Fruit fly (Drosophila melanogaster): ENCODE results near the gene ps.

ps gene

DNA sequence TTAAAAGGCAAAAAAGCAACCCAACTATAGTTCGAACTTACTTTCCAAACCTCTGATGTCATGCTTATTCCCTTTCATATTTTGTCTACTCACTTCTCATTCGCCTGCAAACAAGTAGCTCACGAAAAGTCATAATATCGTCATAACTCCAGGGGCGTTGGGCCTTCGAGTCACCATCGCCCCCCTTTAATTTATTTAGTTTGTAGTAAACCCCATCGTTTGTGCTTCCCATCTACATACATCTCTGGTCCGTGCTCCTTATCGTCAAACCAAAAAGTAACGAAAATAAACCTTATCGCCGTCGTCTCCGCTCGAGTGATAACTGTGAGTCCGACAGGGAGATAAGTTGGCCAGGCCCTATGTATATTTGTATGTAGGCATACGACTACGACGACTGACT is 11.2 kb downstream of the ps start (continued):
- TF ChIP-seq fd85E (GFP tag; optimal IDR thresholded peaks at IDR 0.05) (no peak), Met (GFP tag; optimal IDR thresholded peaks at IDR 0.05) (peak; percentile 71), topi (GFP tag; optimal IDR thresholded peaks at IDR 0.05) (peak; percentile 56), Blimp-1 (GFP tag; optimal IDR thresholded peaks at IDR 0.05) (peak; percentile 15), Lpt (GFP tag; optimal IDR thresholded peaks at IDR 0.05) (no peak), Sox102F (GFP tag; optimal IDR thresholded peaks at IDR 0.05) (peak; percentile 61), CG6792 (GFP tag; optimal IDR thresholded peaks at IDR 0.05) (peak; percentile 39), CG8632 (GFP tag; optimal IDR thresholded peaks at IDR 0.05) (no peak), CG15336 (GFP tag; IDR thresholded peaks at IDR 0.05) (no peak), Smox (GFP tag; optimal IDR thresholded peaks at IDR 0.05) (peak; percentile 63), CG3919 (GFP tag; optimal IDR thresholded peaks at IDR 0.05) (peak; percentile 9), CG6854 (GFP tag; optimal IDR thresholded peaks at IDR 0.05) (no peak), Ets96B (tag; optimal IDR thresholded peaks at IDR 0.05) (no peak), CG10631 (GFP tag; optimal IDR thresholded peaks at IDR 0.05) (no peak)

dm6 chr3R:9430344-9431253 is 12.9 kb downstream of the ps start:
- peak; percentile 10 for TF ChIP-seq Sox14 (GFP tag; optimal IDR thresholded peaks at IDR 0.05)
- TF ChIP-seq Ets96B (tag; optimal IDR thresholded peaks at IDR 0.05), result peak; percentile 7
- peak; percentile 50 for TF ChIP-seq Hr4 (GFP tag; optimal IDR thresholded peaks at IDR 0.05)
- peak; percentile 26 for TF ChIP-seq CG6276 (GFP tag; optimal IDR thresholded peaks at IDR 0.05)
- no peak for TF ChIP-seq CG8319 (GFP tag; optimal IDR thresholded peaks at IDR 0.05)
- TF ChIP-seq eg (GFP tag; IDR thresholded peaks at IDR 0.05), result 0 out of 3 replicates have a peak, but pooled peaks have one; percentile 50
- no peak for TF ChIP-seq CG16779 (tag; optimal IDR thresholded peaks at IDR 0.05)
- TF ChIP-seq CG1621 (tag; optimal IDR thresholded peaks at IDR 0.05), result no peak
- peak; percentile 17 for TF ChIP-seq Lpt (GFP tag; optimal IDR thresholded peaks at IDR 0.05)
- TF ChIP-seq Eip78C (GFP tag), result peak; percentile 37
- TF ChIP-seq CG32006 (GFP tag; optimal IDR thresholded peaks at IDR 0.05), result peak; percentile 53
- peak; percentile 33 for TF ChIP-seq achi (GFP tag; optimal IDR thresholded peaks at IDR 0.05)
- peak; percentile 45; the same call in 1 of the 3 replicates for TF ChIP-seq CG8119 (GFP tag; IDR thresholded peaks at IDR 0.05)
- TF ChIP-seq CG4318 (GFP tag; optimal IDR thresholded peaks at IDR 0.05), result no peak
- peak; percentile 32 for TF ChIP-seq net (GFP tag; optimal IDR thresholded peaks at IDR 0.05)
- peak; percentile 27 for TF ChIP-seq OdsH (GFP tag; optimal IDR thresholded peaks at IDR 0.05)
- no peak for TF ChIP-seq Hr38 (GFP tag; optimal IDR thresholded peaks at IDR 0.05)
- peak; percentile 26; the same call in 1 of the 2 replicates for TF ChIP-seq Gug (GFP tag; IDR thresholded peaks at IDR 0.05)
- 0 out of 3 replicates have a peak, but pooled peaks have one; percentile 10 for TF ChIP-seq CG6163 (GFP tag; IDR thresholded peaks at IDR 0.05)
- peak; percentile 10 for TF ChIP-seq fkh (GFP tag; optimal IDR thresholded peaks at IDR 0.05)
- no peak for TF ChIP-seq CG8632 (GFP tag; optimal IDR thresholded peaks at IDR 0.05)
- TF ChIP-seq CG6808 (GFP tag; optimal IDR thresholded peaks at IDR 0.05), result no peak
- no peak for TF ChIP-seq spab (GFP tag; optimal IDR thresholded peaks at IDR 0.05)
- TF ChIP-seq pdm3 (GFP tag; optimal IDR thresholded peaks at IDR 0.05), result peak; percentile 2
- TF ChIP-seq CG9139 (GFP tag; optimal IDR thresholded peaks at IDR 0.05), result no peak
- no peak for TF ChIP-seq CG11294 (GFP tag; IDR thresholded peaks at IDR 0.05)
- peak; percentile 24 for TF ChIP-seq CG3919 (GFP tag; optimal IDR thresholded peaks at IDR 0.05)
- TF ChIP-seq CG15336 (GFP tag; IDR thresholded peaks at IDR 0.05), result peak; percentile 56
- TF ChIP-seq CG10631 (GFP tag; optimal IDR thresholded peaks at IDR 0.05), result peak; percentile 7

dm6 chr3R:9433270-9433669 is 15.5 kb downstream of the ps start:
- TF ChIP-seq Eip93F (GFP tag; optimal IDR thresholded peaks at IDR 0.05) (no peak), Eip78C (GFP tag) (peak; percentile 27), spab (GFP tag; optimal IDR thresholded peaks at IDR 0.05) (no peak)

All from whole organism, prepupa.